Worm (Caenorhabditis elegans): ENCODE measurements around the gene R10D12.13.

R10D12.13 gene

ce11 chrV:14006819-14007218 is 44.6 kb downstream of the R10D12.13 start:
- TF ChIP-seq hmg-1.1 (GFP tag; IDR thresholded peaks at IDR 0.05), result peak; percentile 56
- TF ChIP-seq daf-12 (tag; optimal IDR thresholded peaks at IDR 0.05), result no peak
- peak; percentile 51 for TF ChIP-seq rbr-2 (tag; optimal IDR thresholded peaks at IDR 0.05)
- TF ChIP-seq daf-19 (GFP tag; conservative IDR thresholded peaks at IDR 0.05), result peak; percentile 71; the same call in 1 of the 2 replicates
- no peak for TF ChIP-seq lin-13 (GFP tag; optimal IDR thresholded peaks at IDR 0.05)
- TF ChIP-seq Y48G9A.11 (GFP tag; IDR thresholded peaks at IDR 0.05), result no peak
- peak; percentile 16 for TF ChIP-seq mep-1 (tag; optimal IDR thresholded peaks at IDR 0.05)
- TF ChIP-seq lsy-2 (tag; optimal IDR thresholded peaks at IDR 0.05), result peak in 1 of 2 experiments; percentile 47
- TF ChIP-seq snpc-1.2 (GFP tag; IDR thresholded peaks at IDR 0.05), result no peak
- TF ChIP-seq nhr-42 (GFP tag; IDR thresholded peaks at IDR 0.05), result no peak
- no peak for TF ChIP-seq lin-39 (tag; optimal IDR thresholded peaks at IDR 0.05)
- TF ChIP-seq daf-8 (GFP tag; IDR thresholded peaks at IDR 0.05), result no peak
- no peak for TF ChIP-seq ceh-44 (GFP tag; IDR thresholded peaks at IDR 0.05)
- TF ChIP-seq php-3 (GFP tag; IDR thresholded peaks at IDR 0.05), result no peak
- TF ChIP-seq ctbp-1 (GFP tag; IDR thresholded peaks at IDR 0.05), result 0 out of 2 replicates have a peak, but pooled peaks have one; percentile 40

ce11 chrV:14008353-14008859 is 46.2 kb downstream of the R10D12.13 start:
- no peak for TF ChIP-seq ceh-28 (tag; optimal IDR thresholded peaks at IDR 0.05)
- peak; percentile 14 for TF ChIP-seq spr-3 (GFP tag; optimal IDR thresholded peaks at IDR 0.05)
- no peak for TF ChIP-seq unc-39 (tag; optimal IDR thresholded peaks at IDR 0.05)
- TF ChIP-seq arid-1 (GFP tag; conservative IDR thresholded peaks at IDR 0.05), result 0 out of 2 replicates have a peak, but pooled peaks have one; percentile 5
- TF ChIP-seq snpc-4 (tag; optimal IDR thresholded peaks at IDR 0.05), result no peak
- TF ChIP-seq dve-1 (tag; optimal IDR thresholded peaks at IDR 0.05; ENCODE audit: insufficient read depth), result peak; percentile 87
- peak; percentile 4 for TF ChIP-seq nhr-48 (tag; optimal IDR thresholded peaks at IDR 0.05)
- no peak for TF ChIP-seq ztf-7 (tag; optimal IDR thresholded peaks at IDR 0.05)
- TF ChIP-seq dmd-8 (GFP tag; IDR thresholded peaks at IDR 0.05), result no peak
- TF ChIP-seq ama-1 (optimal IDR thresholded peaks at IDR 0.05), result peak; percentile 90
- TF ChIP-seq nhr-28 (tag; optimal IDR thresholded peaks at IDR 0.05), result peak; percentile 3
- no peak for TF ChIP-seq dmd-9 (GFP tag; IDR thresholded peaks at IDR 0.05)
- peak; percentile 98 for TF ChIP-seq aha-1 (tag)
- TF ChIP-seq mxl-2 (GFP tag; conservative IDR thresholded peaks at IDR 0.05), result no peak
- TF ChIP-seq mep-1 (tag; optimal IDR thresholded peaks at IDR 0.05), result peak; percentile 21
- TF ChIP-seq daf-12 (tag; optimal IDR thresholded peaks at IDR 0.05), result no peak
- peak; percentile 58 for TF ChIP-seq mes-2 (tag; optimal IDR thresholded peaks at IDR 0.05; ENCODE audit: poor library complexity, severe bottlenecking)
- peak; percentile 58; the same call in 1 of the 2 replicates for TF ChIP-seq daf-19 (GFP tag; conservative IDR thresholded peaks at IDR 0.05)
- TF ChIP-seq daf-16 (GFP tag; optimal IDR thresholded peaks at IDR 0.05), result peak in 1 of 2 experiments; percentile 39
- TF ChIP-seq daf-16 (tag; optimal IDR thresholded peaks at IDR 0.05), result peak; percentile 35
- 0 out of 2 replicates have a peak, but pooled peaks have one; percentile 24 for TF ChIP-seq ceh-20 (GFP tag; IDR thresholded peaks at IDR 0.05)
- 0 out of 2 replicates have a peak, but pooled peaks have one; percentile 13 for TF ChIP-seq ctbp-1 (GFP tag; IDR thresholded peaks at IDR 0.05)
- TF ChIP-seq pqm-1 (tag; optimal IDR thresholded peaks at IDR 0.05), result peak; percentile 26
- TF ChIP-seq nhr-6 (tag; optimal IDR thresholded peaks at IDR 0.05), result peak; percentile 69
- peak in 1 of 2 experiments; percentile 76 for TF ChIP-seq lsy-2 (tag; optimal IDR thresholded peaks at IDR 0.05)
- peak; percentile 20 for TF ChIP-seq unc-130 (GFP tag; optimal IDR thresholded peaks at IDR 0.05)
- TF ChIP-seq hlh-11 (tag; optimal IDR thresholded peaks at IDR 0.05), result peak; percentile 64
- no peak for TF ChIP-seq egl-27 (tag; optimal IDR thresholded peaks at IDR 0.05)
- TF ChIP-seq pha-4 (GFP tag; IDR thresholded peaks at IDR 0.05), result peak; percentile 35; the same call in 1 of the 2 replicates
- no peak for TF ChIP-seq pha-4 (tag; optimal IDR thresholded peaks at IDR 0.05)
- peak; percentile 14 for TF ChIP-seq F49E8.2 (tag; optimal IDR thresholded peaks at IDR 0.05; ENCODE audit: borderline replicate concordance)
- peak; percentile 46 for TF ChIP-seq dpl-1 (GFP tag; optimal IDR thresholded peaks at IDR 0.05)
- peak; percentile 72 for TF ChIP-seq zfp-3 (GFP tag; conservative IDR thresholded peaks at IDR 0.05)
- TF ChIP-seq saeg-2 (GFP tag; IDR thresholded peaks at IDR 0.05), result no peak
- TF ChIP-seq rbr-2 (tag; optimal IDR thresholded peaks at IDR 0.05), result peak; percentile 28
- TF ChIP-seq hlh-30 (tag; optimal IDR thresholded peaks at IDR 0.05; ENCODE audit: insufficient read depth), result peak; percentile 25
- TF ChIP-seq lin-38 (GFP tag; IDR thresholded peaks at IDR 0.05), result peak; percentile 47
- TF ChIP-seq dmd-6 (GFP tag; IDR thresholded peaks at IDR 0.05), result peak; percentile 62; the same call in 1 of the 2 replicates
- TF ChIP-seq Y105C5A.15 (GFP tag; IDR thresholded peaks at IDR 0.05), result no peak
- peak; percentile 62 for TF ChIP-seq nhr-102 (tag; optimal IDR thresholded peaks at IDR 0.05)

All from whole organism, L4 larva.